Fruit fly (Drosophila melanogaster) whole organism, embryonic: ENCODE results near the gene syd.

Experiments
- CG10267 ChIP-seq: fragments of 200-800 bp; sonication (Bioruptor generic); optimal IDR thresholded peaks from 2 replicates; lab custom pipeline; 2018; ENCODE audit warnings: missing biosample characterization, mild to moderate bottlenecking, missing genetic modification characterization, moderate library complexity
- CG11398 ChIP-seq: fragments of 200-800 bp; sonication (Bioruptor generic); optimal IDR thresholded peaks from 2 replicates; lab custom pipeline; 2016; ENCODE audit warnings: missing biosample characterization, missing genetic modification characterization
- CG11695 ChIP-seq: fragments of 200-800 bp; sonication (Bioruptor generic); IDR thresholded peaks from 3 replicates; pipeline ENCODE4 v1.3.6; 2022; ENCODE audit warnings: missing biosample characterization, missing genetic modification characterization
- CG12659 ChIP-seq: fragments of 200-800 bp; sonication (Bioruptor generic); optimal IDR thresholded peaks from 3 replicates; lab custom pipeline; 2017; ENCODE audit warnings: mild to moderate bottlenecking, missing biosample characterization, missing genetic modification reagents, missing genetic modification characterization
- CG1602 ChIP-seq: fragments of 200-800 bp; sonication (Bioruptor generic); optimal IDR thresholded peaks from 3 replicates; lab custom pipeline; 2016; ENCODE audit warnings: missing biosample characterization, missing genetic modification characterization
- CG1647 ChIP-seq: fragments of 200-800 bp; sonication (Bioruptor generic); optimal IDR thresholded peaks from 3 replicates; lab custom pipeline; 2016; ENCODE audit warnings: missing biosample characterization, missing genetic modification characterization
- CG16779 ChIP-seq: fragments of 200-800 bp; sonication (Bioruptor generic); IDR thresholded peaks from 2 replicates; pipeline ENCODE4 v1.3.6; 2022; ENCODE audit warnings: missing biosample characterization, missing genetic modification characterization
- CG18476 ChIP-seq: fragments of 200-800 bp; sonication (Bioruptor generic); optimal IDR thresholded peaks from 2 replicates; lab custom pipeline; 2016; ENCODE audit warnings: missing biosample characterization, mild to moderate bottlenecking, missing genetic modification characterization
- CG2678 ChIP-seq: fragments of 200-800 bp; sonication (Bioruptor generic); optimal IDR thresholded peaks from 3 replicates; lab custom pipeline; 2019; ENCODE audit warnings: missing biosample characterization, mild to moderate bottlenecking, missing genetic modification characterization, moderate library complexity
- CG31224 ChIP-seq: fragments of 200-800 bp; sonication (Bioruptor generic); IDR thresholded peaks from 2 replicates; pipeline ENCODE4 v1.3.6; 2022; ENCODE audit warnings: missing biosample characterization, missing genetic modification characterization
- CG31388 ChIP-seq: fragments of 200-800 bp; sonication (Bioruptor generic); optimal IDR thresholded peaks from 2 replicates; lab custom pipeline; 2016; ENCODE audit warnings: missing biosample characterization, missing genetic modification characterization
- CG31441 ChIP-seq: fragments of 200-800 bp; sonication (Bioruptor generic); IDR thresholded peaks from 2 replicates; pipeline ENCODE4 v1.3.6; 2022; ENCODE audit warnings: missing biosample characterization, missing genetic modification characterization
- CG32772 ChIP-seq: fragments of 200-800 bp; sonication (Bioruptor generic); IDR thresholded peaks from 2 replicates; pipeline ENCODE4 v1.3.6; 2022; ENCODE audit warnings: missing biosample characterization, missing genetic modification characterization
- CG3847 ChIP-seq: fragments of 200-800 bp; sonication (Bioruptor generic); IDR thresholded peaks from 2 replicates; pipeline ENCODE4 v1.3.6; 2022; ENCODE audit warnings: missing biosample characterization, missing genetic modification characterization
- CG42726 ChIP-seq: fragments of 200-800 bp; sonication (Bioruptor generic); IDR thresholded peaks from 2 replicates; pipeline ENCODE4 v1.3.6; 2022; ENCODE audit warnings: missing biosample characterization, missing genetic modification characterization; ENCODE audit not compliant: partially characterized antibody
- CG4360 ChIP-seq: fragments of 200-800 bp; sonication (Bioruptor generic); IDR thresholded peaks from 2 replicates; pipeline ENCODE4 v1.3.6; 2022; ENCODE audit warnings: missing biosample characterization, missing genetic modification characterization
- CG8281 ChIP-seq: fragments of 200-800 bp; sonication (Bioruptor generic); optimal IDR thresholded peaks from 2 replicates; lab custom pipeline; 2018; ENCODE audit warnings: missing biosample characterization, mild to moderate bottlenecking, missing genetic modification characterization, moderate library complexity
- CG8765 ChIP-seq: fragments of 200-800 bp; sonication (Bioruptor generic); IDR thresholded peaks from 2 replicates; pipeline ENCODE4 v1.3.6; 2022; ENCODE audit warnings: missing biosample characterization, missing genetic modification characterization
- CTCF ChIP-seq: fragments of 200-800 bp; sonication (Bioruptor generic); optimal IDR thresholded peaks from 2 replicates; lab custom pipeline; 2017; ENCODE audit warnings: missing biosample characterization, mild to moderate bottlenecking, missing genetic modification characterization, moderate library complexity
- Camta ChIP-seq: fragments of 200-800 bp; sonication (Bioruptor generic); optimal IDR thresholded peaks from 2 replicates; lab custom pipeline; 2016; ENCODE audit warnings: missing biosample characterization, missing genetic modification characterization
- Deaf1 ChIP-seq: fragments of 200-800 bp; optimal IDR thresholded peaks from 3 replicates; lab custom pipeline; 2019; ENCODE audit warnings: missing biosample characterization, mild to moderate bottlenecking, missing genetic modification characterization, moderate library complexity
- Dek ChIP-seq: fragments of 200-800 bp; sonication (Bioruptor generic); optimal IDR thresholded peaks from 3 replicates; lab custom pipeline; 2019; ENCODE audit warnings: missing biosample characterization, mild to moderate bottlenecking, missing genetic modification characterization, moderate library complexity
- Doc3 ChIP-seq: fragments of 200-800 bp; sonication (Bioruptor generic); IDR thresholded peaks from 3 replicates; pipeline ENCODE4 v1.3.6; 2022; ENCODE audit warnings: missing biosample characterization, missing genetic modification characterization; ENCODE audit not compliant: partially characterized antibody
- Ets65A ChIP-seq: fragments of 200-800 bp; sonication (Bioruptor generic); peaks from one replicate; lab custom pipeline; 2016; ENCODE audit warnings: missing biosample characterization, missing genetic modification characterization
- Hand ChIP-seq: fragments of 200-800 bp; sonication (Bioruptor generic); optimal IDR thresholded peaks from 2 replicates; lab custom pipeline; 2017; ENCODE audit warnings: mild to moderate bottlenecking, missing biosample characterization, missing genetic modification reagents, missing genetic modification characterization
- Kr ChIP-seq: fragments of 200-800 bp; sonication (Bioruptor generic); optimal IDR thresholded peaks from 2 replicates; lab custom pipeline; 2017; ENCODE audit warnings: missing biosample characterization, mild to moderate bottlenecking, missing genetic modification characterization
- NC2α ChIP-seq: fragments of 200-800 bp; sonication (Bioruptor generic); optimal IDR thresholded peaks from 2 replicates; lab custom pipeline; 2016; ENCODE audit warnings: missing biosample characterization, missing genetic modification characterization
- Oli ChIP-seq: fragments of 200-800 bp; sonication (Bioruptor generic); optimal IDR thresholded peaks from 2 replicates; lab custom pipeline; 2018; ENCODE audit warnings: missing biosample characterization, mild to moderate bottlenecking, missing genetic modification characterization, moderate library complexity
- Optix ChIP-seq: fragments of 200-800 bp; sonication (Bioruptor generic); IDR thresholded peaks from 3 replicates; pipeline ENCODE4 v1.3.6; 2022; ENCODE audit warnings: missing biosample characterization, missing genetic modification characterization
- Rx ChIP-seq: fragments of 200-800 bp; sonication (Bioruptor generic); IDR thresholded peaks from 2 replicates; pipeline ENCODE4 v1.3.6; 2022; ENCODE audit warnings: missing biosample characterization, missing genetic modification characterization
- TFAM ChIP-seq: fragments of 200-800 bp; sonication (Bioruptor generic); optimal IDR thresholded peaks from 2 replicates; lab custom pipeline; 2017; ENCODE audit warnings: missing biosample characterization, missing genetic modification characterization, inconsistent platforms
- cad ChIP-seq: fragments of >200 bp; optimal IDR thresholded peaks from 2 replicates; lab custom pipeline; 2017; ENCODE audit warnings: missing biosample characterization, missing genetic modification characterization
- crol ChIP-seq: fragments of 200-800 bp; sonication (Bioruptor generic); IDR thresholded peaks from 2 replicates; pipeline ENCODE4 v1.3.6; 2022; ENCODE audit warnings: missing biosample characterization, missing genetic modification characterization
- dan ChIP-seq: fragments of 200-800 bp; sonication (Bioruptor generic); IDR thresholded peaks from 2 replicates; pipeline ENCODE4 v1.3.6; 2022; ENCODE audit warnings: missing biosample characterization, missing genetic modification characterization
- danr ChIP-seq: fragments of 200-800 bp; sonication (Bioruptor generic); IDR thresholded peaks from 2 replicates; pipeline ENCODE4 v1.3.6; 2022; ENCODE audit warnings: missing biosample characterization, missing genetic modification characterization
- dysf ChIP-seq: fragments of 200-800 bp; sonication (Bioruptor generic); IDR thresholded peaks from 3 replicates; pipeline ENCODE4 v1.3.6; 2022; ENCODE audit warnings: missing biosample characterization, missing genetic modification characterization
- esg ChIP-seq: fragments of 200-800 bp; sonication (Bioruptor generic); conservative IDR thresholded peaks from 2 replicates; pipeline ENCODE4 v1.3.6; 2022; ENCODE audit warnings: missing biosample characterization, missing genetic modification characterization
- org-1 ChIP-seq: fragments of 200-800 bp; sonication (Bioruptor generic); optimal IDR thresholded peaks from 2 replicates; lab custom pipeline; 2017; ENCODE audit warnings: missing biosample characterization, missing genetic modification characterization
- pb ChIP-seq: fragments of 200-800 bp; sonication (Bioruptor generic); optimal IDR thresholded peaks from 3 replicates; lab custom pipeline; 2016; ENCODE audit warnings: missing biosample characterization, missing genetic modification characterization
- pfk ChIP-seq: fragments of 200-800 bp; sonication (Bioruptor generic); optimal IDR thresholded peaks from 2 replicates; lab custom pipeline; 2018; ENCODE audit warnings: missing biosample characterization, mild to moderate bottlenecking, missing genetic modification characterization, moderate library complexity
- pnt ChIP-seq: fragments of 200-800 bp; sonication (Bioruptor generic); optimal IDR thresholded peaks from 3 replicates; lab custom pipeline; 2016; ENCODE audit warnings: missing biosample characterization, missing genetic modification characterization
- sc ChIP-seq, 3 experiments: fragments of >200 bp in 2 of 3; fragments of 200-800 bp in 1 of 3; sonication (Bioruptor generic) in 1 of 3; optimal IDR thresholded peaks; 2 replicates in 2 of 3; 3 replicates in 1 of 3; lab custom pipeline; 2017; ENCODE audit warnings: mild to moderate bottlenecking in 1 of 3, missing biosample characterization in 1 of 3, missing genetic modification characterization in 1 of 3, missing genetic modification reagents in 1 of 3
- sens ChIP-seq: fragments of 200-800 bp; sonication (Bioruptor generic); peaks from one replicate; lab custom pipeline; 2016; ENCODE audit warnings: missing biosample characterization, missing genetic modification characterization
- sr ChIP-seq: fragments of 200-800 bp; sonication (Bioruptor generic); IDR thresholded peaks from 3 replicates; pipeline ENCODE4 v1.3.6; 2022; ENCODE audit warnings: missing biosample characterization, missing genetic modification characterization
- vnd ChIP-seq: fragments of 200-800 bp; sonication (Bioruptor generic); IDR thresholded peaks from 3 replicates; pipeline ENCODE4 v1.3.6; 2022; ENCODE audit warnings: missing biosample characterization, missing genetic modification characterization; ENCODE audit not compliant: partially characterized antibody
- zen2 ChIP-seq: fragments of 200-800 bp; sonication (Bioruptor generic); IDR thresholded peaks from 3 replicates; pipeline ENCODE4 v1.3.6; 2022; ENCODE audit warnings: missing biosample characterization, missing genetic modification characterization; ENCODE audit not compliant: partially characterized antibody
- zf30C ChIP-seq: fragments of 200-800 bp; sonication (Bioruptor generic); optimal IDR thresholded peaks from 3 replicates; lab custom pipeline; 2018; ENCODE audit warnings: missing biosample characterization, mild to moderate bottlenecking, missing genetic modification characterization
- zfh2 ChIP-seq: fragments of 200-800 bp; sonication (Bioruptor generic); optimal IDR thresholded peaks from 2 replicates; lab custom pipeline; 2016; ENCODE audit warnings: missing biosample characterization, missing genetic modification characterization

Gene syd

DNA sequence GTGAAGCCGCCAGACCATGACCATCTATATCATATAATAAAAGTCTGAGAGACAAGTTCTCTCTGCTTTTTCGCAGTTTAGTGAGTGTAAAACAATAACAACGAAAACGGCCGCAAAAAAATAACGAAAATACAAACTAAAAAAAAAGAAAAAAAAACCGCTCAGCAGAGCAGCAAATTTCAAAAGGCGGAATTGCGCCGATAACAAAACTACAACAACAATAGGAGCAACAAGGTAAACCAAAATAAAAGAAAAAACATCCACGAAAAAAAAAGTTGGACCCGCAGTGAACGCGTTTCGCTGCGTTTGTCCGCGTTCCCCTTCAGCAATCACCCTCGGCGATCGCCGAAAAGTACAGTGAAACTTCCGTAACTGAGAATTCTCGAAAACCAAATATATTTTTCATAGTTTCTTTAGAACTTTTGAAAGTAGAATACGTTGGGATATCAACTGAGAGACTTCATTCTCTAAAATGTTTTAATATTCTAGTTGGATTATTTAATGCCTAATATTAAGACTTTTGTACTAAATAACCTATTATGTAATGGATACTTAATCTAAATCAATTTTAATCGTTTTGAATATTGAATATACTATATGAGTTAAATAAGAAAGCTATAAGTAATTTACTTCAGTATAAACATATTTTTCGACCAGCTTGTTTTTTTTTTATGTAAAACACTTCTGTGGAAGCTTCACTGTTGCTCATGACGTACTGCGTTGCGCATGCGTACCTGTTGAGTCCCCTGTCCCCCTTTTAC lies 60.1 kb downstream of the syd start (continued):
- TF ChIP-seq CG18476 (GFP tag; lab: Kevin White, UChicago) = peak; percentile 40
- TF ChIP-seq CG32772 (GFP tag; lab: Robert Waterston, UW) = 0 out of 2 replicates have a peak, but pooled peaks have one; percentile 43
- peak; percentile 76 for TF ChIP-seq CG2678 (tag; lab: Kevin White, UChicago)
- TF ChIP-seq, all 482 proteins: peak for 163

DNA sequence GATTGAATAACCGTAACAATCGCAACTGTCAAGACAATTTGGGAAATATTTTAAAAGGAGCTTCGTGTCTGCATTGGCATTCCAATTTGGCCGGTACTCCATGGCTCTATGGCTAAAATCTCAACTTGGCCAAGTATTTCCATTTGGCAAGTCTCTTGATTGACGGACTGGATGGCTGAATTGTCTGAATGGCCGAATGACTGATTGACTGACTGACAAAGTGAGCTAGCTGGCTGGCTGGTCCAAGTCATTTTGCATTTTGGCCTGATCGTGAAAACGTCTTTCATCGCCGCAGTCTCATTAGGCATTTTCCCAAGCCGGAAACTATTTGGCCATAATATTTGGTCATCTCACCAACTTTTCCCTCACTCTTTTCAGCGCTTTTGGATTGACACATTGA lies 61.4 kb downstream of the syd start:
- no peak for TF ChIP-seq CG12659 (GFP tag; lab: Kevin White, UChicago)
- TF ChIP-seq CG1647 (GFP tag; lab: Kevin White, UChicago) = no peak
- no peak for TF ChIP-seq pfk
- TF ChIP-seq vnd = no peak
- TF ChIP-seq sr (GFP tag; lab: Robert Waterston, UW) = no peak
- TF ChIP-seq danr (GFP tag; lab: Robert Waterston, UW) = no peak
- TF ChIP-seq sens (GFP tag; lab: Kevin White, UChicago) = peak; percentile 15
- TF ChIP-seq CG8281 = peak; percentile 95
- TF ChIP-seq pb = no peak
- TF ChIP-seq, all 482 proteins: peak for 2

DNA sequence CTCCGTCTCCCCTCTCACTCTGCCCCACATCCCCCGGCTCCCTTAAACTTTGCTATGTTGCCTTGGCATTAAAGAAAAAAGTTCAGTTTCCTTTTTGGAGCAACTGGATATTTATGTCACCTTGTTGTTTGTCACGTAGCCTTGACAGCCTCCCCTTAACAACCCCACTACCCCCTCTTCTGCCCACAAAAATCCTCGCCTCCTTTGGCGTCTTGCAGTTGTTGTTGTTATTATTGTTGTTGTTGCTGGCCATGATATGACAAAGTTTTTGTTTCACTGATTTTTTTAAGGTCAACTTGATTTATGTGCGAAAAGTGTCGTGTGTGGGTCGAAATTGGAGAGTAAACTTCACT lies 65.6 kb downstream of the syd start:
- TF ChIP-seq CG10267 (tag; lab: Kevin White, UChicago) (no peak), CG16779 (GFP tag; lab: Robert Waterston, UW) (no peak), org-1 (GFP tag; lab: Kevin White, UChicago) (no peak), CG31224 (GFP tag; lab: Robert Waterston, UW) (no peak), Oli (tag; lab: Kevin White, UChicago) (no peak), sc (optimal IDR thresholded peaks at IDR 0.05; lab: Kevin White, UChicago) (no peak), sc (GFP tag; optimal IDR thresholded peaks at IDR 0.05; lab: Kevin White, UChicago) (no peak), CG1602 (no peak), pfk (no peak), CG11695 (no peak), Ets65A (GFP tag; lab: Kevin White, UChicago) (peak; percentile 87), esg (no peak), zf30C (GFP tag; lab: Kevin White, UChicago) (no peak), CG4360 (0 out of 2 replicates have a peak, but pooled peaks have one; percentile 48), pnt (GFP tag; lab: Kevin White, UChicago) (no peak), cad (GFP tag; lab: Kevin White, UChicago) (no peak), TFAM (no peak), Optix (0 out of 3 replicates have a peak, but pooled peaks have one; percentile 29), Kr (GFP tag; lab: Kevin White, UChicago) (no peak), CG8765 (GFP tag; lab: Robert Waterston, UW) (no peak), CG11398 (no peak), CG42726 (peak; percentile 17; the same call in 1 of the 2 replicates), crol (peak; percentile 71), dan (GFP tag; lab: Robert Waterston, UW) (no peak)

DNA sequence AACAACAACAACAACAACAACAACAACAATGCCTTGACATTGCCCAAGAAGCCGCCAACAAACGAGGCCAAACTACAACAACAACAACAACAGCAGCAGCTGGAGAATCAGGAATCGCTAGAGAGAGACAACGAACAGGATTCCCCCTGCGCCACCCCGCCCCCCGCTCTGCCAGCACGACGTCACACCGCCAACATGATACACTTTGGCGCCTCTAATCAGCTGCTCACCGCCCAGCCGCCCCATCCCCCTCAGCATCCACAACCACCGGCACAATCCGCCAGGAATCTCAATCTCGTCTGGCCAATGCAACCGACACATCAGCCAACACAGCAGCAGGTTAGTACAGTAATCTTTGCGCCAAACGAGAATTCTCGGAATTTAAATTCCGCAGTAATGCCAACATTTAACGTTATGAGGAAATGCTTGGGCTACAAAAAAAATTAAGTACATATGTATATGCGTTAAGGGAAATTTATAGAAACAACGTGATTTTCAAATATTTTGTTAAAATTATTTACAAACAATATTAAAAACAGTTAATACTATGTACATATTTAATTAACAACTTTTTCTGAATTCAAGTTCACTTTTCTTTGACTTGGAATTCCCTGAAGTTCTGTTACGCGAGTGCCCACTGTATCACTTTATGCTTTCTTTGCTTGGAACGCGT lies 66.1 kb downstream of the syd start:
- TF ChIP-seq CG16779 (GFP tag; lab: Robert Waterston, UW) (no peak), CG3847 (GFP tag; lab: Robert Waterston, UW) (no peak), Hand (no peak), Dek (no peak), Doc3 (GFP tag; lab: Robert Waterston, UW) (no peak), Deaf1 (no peak), zfh2 (GFP tag; lab: Kevin White, UChicago) (no peak), zen2 (GFP tag; lab: Robert Waterston, UW) (no peak), CG31441 (GFP tag; lab: Robert Waterston, UW) (peak; percentile 63), CG31388 (GFP tag; lab: Kevin White, UChicago) (no peak), CTCF (GFP tag; lab: Kevin White, UChicago) (no peak), dysf (GFP tag; lab: Robert Waterston, UW) (peak; percentile 56), NC2α (GFP tag; lab: Kevin White, UChicago) (no peak), Rx (no peak), Camta (GFP tag; lab: Kevin White, UChicago) (no peak)
